Fruit fly (Drosophila melanogaster): ENCODE data around the gene Socs16D.

The Socs16D gene

dm6 chrX:17826807-17827703, at the start of gene Socs16D (continued):
- TF ChIP-seq mam (GFP tag; optimal IDR thresholded peaks at IDR 0.05): peak; percentile 68
- no peak for TF ChIP-seq fd3F (GFP tag; optimal IDR thresholded peaks at IDR 0.05)
- TF ChIP-seq Oaz (GFP tag; IDR thresholded peaks at IDR 0.05): peak; percentile 24; the same call in 1 of the 2 replicates
- peak; percentile 51 for TF ChIP-seq CG8924 (tag; optimal IDR thresholded peaks at IDR 0.05)
- no peak for TF ChIP-seq H2.0 (GFP tag; IDR thresholded peaks at IDR 0.05)
- no peak for TF ChIP-seq Atf-2 (GFP tag; optimal IDR thresholded peaks at IDR 0.05)
- TF ChIP-seq CG4404 (GFP tag; IDR thresholded peaks at IDR 0.05): no peak
- TF ChIP-seq CG8290 (GFP tag; optimal IDR thresholded peaks at IDR 0.05): peak; percentile 58
- peak in 1 of 2 experiments; percentile 75 for TF ChIP-seq CG8290 (tag; optimal IDR thresholded peaks at IDR 0.05)
- TF ChIP-seq maf-S (GFP tag; optimal IDR thresholded peaks at IDR 0.05): peak; percentile 35
- TF ChIP-seq CG6683 (GFP tag; optimal IDR thresholded peaks at IDR 0.05): no peak
- peak; percentile 18 for TF ChIP-seq fd64A (GFP tag; optimal IDR thresholded peaks at IDR 0.05)
- no peak for TF ChIP-seq Doc2 (GFP tag; IDR thresholded peaks at IDR 0.05)
- peak; percentile 73 for TF ChIP-seq Hmr (GFP tag; optimal IDR thresholded peaks at IDR 0.05)
- TF ChIP-seq NfI (GFP tag; optimal IDR thresholded peaks at IDR 0.05): peak; percentile 2
- peak; percentile 13 for TF ChIP-seq BtbVII (GFP tag; optimal IDR thresholded peaks at IDR 0.05)
- TF ChIP-seq bcd (GFP tag; optimal IDR thresholded peaks at IDR 0.05): peak; percentile 50
- no peak for TF ChIP-seq repo (GFP tag; optimal IDR thresholded peaks at IDR 0.05)
- peak; percentile 3 for TF ChIP-seq CG4282 (GFP tag; optimal IDR thresholded peaks at IDR 0.05)
- TF ChIP-seq CG10431 (GFP tag; optimal IDR thresholded peaks at IDR 0.05): no peak
- TF ChIP-seq Doc3 (GFP tag; IDR thresholded peaks at IDR 0.05; ENCODE audit: partially characterized antibody): peak; percentile 93
- TF ChIP-seq CG12769 (tag; optimal IDR thresholded peaks at IDR 0.05): peak; percentile 28
- TF ChIP-seq Lim3 (GFP tag; IDR thresholded peaks at IDR 0.05): no peak
- TF ChIP-seq CG6765 (GFP tag; optimal IDR thresholded peaks at IDR 0.05): no peak
- TF ChIP-seq eyg (GFP tag; optimal IDR thresholded peaks at IDR 0.05): peak; percentile 28
- TF ChIP-seq dpn (GFP tag; optimal IDR thresholded peaks at IDR 0.05): peak; percentile 57 to 59
- peak; percentile 5 for TF ChIP-seq CTCF (GFP tag; optimal IDR thresholded peaks at IDR 0.05)
- peak; percentile 91 for TF ChIP-seq Med (GFP tag)
- TF ChIP-seq CG4328 (GFP tag; optimal IDR thresholded peaks at IDR 0.05): peak; percentile 24
- no peak for TF ChIP-seq CG4360 (GFP tag; IDR thresholded peaks at IDR 0.05)
- TF ChIP-seq CG7271 (tag; optimal IDR thresholded peaks at IDR 0.05): no peak
- peak; percentile 5 for TF ChIP-seq CG1233 (GFP tag; optimal IDR thresholded peaks at IDR 0.05)
- TF ChIP-seq inv (GFP tag; IDR thresholded peaks at IDR 0.05; ENCODE audit: partially characterized antibody): peak; percentile 98
- TF ChIP-seq B-H2 (GFP tag; optimal IDR thresholded peaks at IDR 0.05): peak; percentile 77
- TF ChIP-seq Hr3 (GFP tag; optimal IDR thresholded peaks at IDR 0.05): peak; percentile 7
- TF ChIP-seq HmgD (GFP tag; optimal IDR thresholded peaks at IDR 0.05): peak; percentile 42
- peak; percentile 43 for TF ChIP-seq CG9797 (GFP tag; optimal IDR thresholded peaks at IDR 0.05)
- TF ChIP-seq insv (GFP tag; optimal IDR thresholded peaks at IDR 0.05): peak; percentile 83 to 97
- TF ChIP-seq ato (GFP tag; IDR thresholded peaks at IDR 0.05; ENCODE audit: partially characterized antibody): peak; percentile 97
- TF ChIP-seq CG18262 (tag; optimal IDR thresholded peaks at IDR 0.05): no peak
- no peak for TF ChIP-seq CG5245 (GFP tag; optimal IDR thresholded peaks at IDR 0.05)
- peak; percentile 99 for TF ChIP-seq Opbp (GFP tag; IDR thresholded peaks at IDR 0.05; ENCODE audit: partially characterized antibody)
- peak; percentile 44 for TF ChIP-seq CG13894 (tag; optimal IDR thresholded peaks at IDR 0.05)
- peak; percentile 99 for TF ChIP-seq CG42726 (GFP tag; IDR thresholded peaks at IDR 0.05; ENCODE audit: partially characterized antibody)
- no peak for TF ChIP-seq CG6813 (GFP tag; optimal IDR thresholded peaks at IDR 0.05)
- peak; percentile 15 for TF ChIP-seq CG2678 (tag; optimal IDR thresholded peaks at IDR 0.05)
- TF ChIP-seq CG17328 (GFP tag; IDR thresholded peaks at IDR 0.05): 0 out of 2 replicates have a peak, but pooled peaks have one; percentile 21
- TF ChIP-seq CG2116 (GFP tag; optimal IDR thresholded peaks at IDR 0.05): peak; percentile 94
- peak; percentile 38; the same call in 1 of the 2 replicates for TF ChIP-seq NFAT (GFP tag; IDR thresholded peaks at IDR 0.05)
